Fruit fly (Drosophila melanogaster) whole organism, embryonic: Measurements from ENCODE around the gene CG31224.

Experiments
- BtbVII ChIP-seq: fragments of 200-800 bp; sonication (Bioruptor generic); optimal IDR thresholded peaks from 3 replicates; lab custom pipeline; 2017; ENCODE audit warnings: missing biosample characterization, mild to moderate bottlenecking, missing genetic modification characterization
- CG10209 ChIP-seq: fragments of 200-800 bp; sonication (Bioruptor generic); optimal IDR thresholded peaks from 3 replicates; lab custom pipeline; 2017; ENCODE audit warnings: missing biosample characterization, mild to moderate bottlenecking, missing genetic modification characterization, missing genetic modification reagents
- CG10321 ChIP-seq: fragments of 200-800 bp; sonication (Bioruptor generic); IDR thresholded peaks from 2 replicates; pipeline ENCODE4 v1.3.6; 2022; ENCODE audit warnings: missing biosample characterization, missing genetic modification characterization
- CG11247 ChIP-seq: fragments of 200-800 bp; sonication (Bioruptor generic); IDR thresholded peaks from 2 replicates; pipeline ENCODE4 v1.3.6; 2022; ENCODE audit warnings: missing biosample characterization, missing genetic modification characterization
- CG11695 ChIP-seq: fragments of 200-800 bp; sonication (Bioruptor generic); IDR thresholded peaks from 3 replicates; pipeline ENCODE4 v1.3.6; 2022; ENCODE audit warnings: missing biosample characterization, missing genetic modification characterization
- CG12299 ChIP-seq: fragments of 200-800 bp; sonication (Bioruptor generic); optimal IDR thresholded peaks from 2 replicates; lab custom pipeline; 2018; ENCODE audit warnings: missing biosample characterization, mild to moderate bottlenecking, missing genetic modification characterization
- CG12942 ChIP-seq: fragments of 200-800 bp; sonication (Bioruptor generic); optimal IDR thresholded peaks from 3 replicates; lab custom pipeline; 2016; ENCODE audit warnings: missing biosample characterization, missing genetic modification characterization
- CG13775 ChIP-seq: fragments of 200-800 bp; sonication (Bioruptor generic); optimal IDR thresholded peaks from 3 replicates; lab custom pipeline; 2017; ENCODE audit warnings: missing biosample characterization, mild to moderate bottlenecking, missing genetic modification characterization
- CG14667 ChIP-seq: fragments of 200-800 bp; sonication (Bioruptor generic); IDR thresholded peaks from 2 replicates; pipeline ENCODE4 v1.3.6; 2022; ENCODE audit warnings: missing biosample characterization, missing genetic modification characterization
- CG14860 ChIP-seq: fragments of 200-800 bp; sonication (Bioruptor generic); IDR thresholded peaks from 3 replicates; pipeline ENCODE4 v1.3.6; 2022; ENCODE audit warnings: missing biosample characterization, missing genetic modification characterization; ENCODE audit not compliant: partially characterized antibody
- CG15269 ChIP-seq: fragments of 200-800 bp; sonication (Bioruptor generic); optimal IDR thresholded peaks from 2 replicates; lab custom pipeline; 2018; ENCODE audit warnings: missing biosample characterization, mild to moderate bottlenecking, missing genetic modification characterization, moderate library complexity
- CG1603 ChIP-seq: fragments of 200-800 bp; sonication (Bioruptor generic); optimal IDR thresholded peaks from 2 replicates; lab custom pipeline; 2019; ENCODE audit warnings: missing biosample characterization, mild to moderate bottlenecking, missing genetic modification characterization, moderate library complexity
- CG18619 ChIP-seq: fragments of 200-800 bp; sonication (Bioruptor generic); optimal IDR thresholded peaks from 3 replicates; lab custom pipeline; 2017; ENCODE audit warnings: missing biosample characterization, mild to moderate bottlenecking, missing genetic modification characterization
- CG31224 ChIP-seq: fragments of 200-800 bp; sonication (Bioruptor generic); IDR thresholded peaks from 2 replicates; pipeline ENCODE4 v1.3.6; 2022; ENCODE audit warnings: missing biosample characterization, missing genetic modification characterization
- CG32767 ChIP-seq: fragments of 200-800 bp; sonication (Bioruptor generic); IDR thresholded peaks from 2 replicates; pipeline ENCODE4 v1.3.6; 2022; ENCODE audit warnings: missing biosample characterization, missing genetic modification characterization
- CG3281 ChIP-seq: fragments of 200-800 bp; sonication (Bioruptor generic); optimal IDR thresholded peaks from 3 replicates; lab custom pipeline; 2017; ENCODE audit warnings: missing biosample characterization, mild to moderate bottlenecking, missing genetic modification characterization
- CG4854 ChIP-seq: fragments of 200-800 bp; sonication (Bioruptor generic); optimal IDR thresholded peaks from 2 replicates; lab custom pipeline; 2016; ENCODE audit warnings: missing biosample characterization, missing genetic modification characterization, inconsistent platforms
- CG7786 ChIP-seq: fragments of 200-800 bp; sonication (Bioruptor generic); optimal IDR thresholded peaks from 2 replicates; lab custom pipeline; 2016; ENCODE audit warnings: missing biosample characterization, missing genetic modification characterization
- CHES-1-like ChIP-seq: fragments of 200-800 bp; sonication (Bioruptor generic); optimal IDR thresholded peaks from 2 replicates; lab custom pipeline; 2016; ENCODE audit warnings: missing biosample characterization, missing genetic modification characterization
- Dad ChIP-seq: fragments of 200-800 bp; sonication (Bioruptor generic); optimal IDR thresholded peaks from 3 replicates; lab custom pipeline; 2016; ENCODE audit warnings: missing biosample characterization, missing genetic modification characterization
- Dip2 ChIP-seq: fragments of 200-800 bp; sonication (Bioruptor generic); IDR thresholded peaks from 2 replicates; pipeline ENCODE4 v1.3.6; 2022; ENCODE audit warnings: missing biosample characterization, missing genetic modification characterization
- Drgx ChIP-seq: fragments of 200-800 bp; sonication (Bioruptor generic); IDR thresholded peaks from 2 replicates; pipeline ENCODE4 v1.3.6; 2022; ENCODE audit warnings: missing biosample characterization, missing genetic modification characterization
- Fer3 ChIP-seq: fragments of 200-800 bp; sonication (Bioruptor generic); optimal IDR thresholded peaks from 2 replicates; lab custom pipeline; 2018; ENCODE audit warnings: missing biosample characterization, mild to moderate bottlenecking, missing genetic modification characterization, moderate library complexity
- HHEX ChIP-seq: fragments of 200-800 bp; sonication (Bioruptor generic); optimal IDR thresholded peaks from 3 replicates; lab custom pipeline; 2017; ENCODE audit warnings: missing biosample characterization, mild to moderate bottlenecking, missing genetic modification characterization, missing genetic modification reagents
- Hand ChIP-seq: fragments of 200-800 bp; sonication (Bioruptor generic); optimal IDR thresholded peaks from 2 replicates; lab custom pipeline; 2017; ENCODE audit warnings: mild to moderate bottlenecking, missing biosample characterization, missing genetic modification reagents, missing genetic modification characterization
- Hr39 ChIP-seq: fragments of >200 bp; optimal IDR thresholded peaks from 2 replicates; lab custom pipeline; 2017
- MBD-R2 ChIP-seq: fragments of 200-800 bp; sonication (Bioruptor generic); IDR thresholded peaks from 2 replicates; pipeline ENCODE4 v1.3.6; 2022; ENCODE audit warnings: missing biosample characterization, missing genetic modification characterization
- NFAT ChIP-seq: fragments of 200-800 bp; sonication (Bioruptor generic); IDR thresholded peaks from 2 replicates; pipeline ENCODE4 v1.3.6; 2022; ENCODE audit warnings: missing biosample characterization, missing genetic modification characterization
- Poxn ChIP-seq: fragments of 200-800 bp; sonication (Bioruptor generic); IDR thresholded peaks from 2 replicates; pipeline ENCODE4 v1.3.6; 2022; ENCODE audit warnings: missing biosample characterization, missing genetic modification characterization
- Sox100B ChIP-seq: fragments of 200-800 bp; sonication (Bioruptor generic); optimal IDR thresholded peaks from 3 replicates; lab custom pipeline; 2018; ENCODE audit warnings: missing biosample characterization, mild to moderate bottlenecking, missing genetic modification characterization
- Ssrp ChIP-seq: fragments of 200-800 bp; sonication (Bioruptor generic); optimal IDR thresholded peaks from 2 replicates; lab custom pipeline; 2018; ENCODE audit warnings: missing biosample characterization, mild to moderate bottlenecking, missing genetic modification characterization, moderate library complexity
- Vsx1 ChIP-seq: fragments of 200-800 bp; sonication (Bioruptor generic); optimal IDR thresholded peaks from 2 replicates; lab custom pipeline; 2017; ENCODE audit warnings: missing biosample characterization, mild to moderate bottlenecking, missing genetic modification characterization, missing genetic modification reagents
- Xbp1 ChIP-seq: fragments of 200-800 bp; sonication (Bioruptor generic); optimal IDR thresholded peaks from 3 replicates; lab custom pipeline; 2016; ENCODE audit warnings: missing biosample characterization, mild to moderate bottlenecking, missing genetic modification characterization
- abd-A ChIP-seq: fragments of 200-800 bp; sonication (Bioruptor generic); optimal IDR thresholded peaks from 3 replicates; lab custom pipeline; 2019; ENCODE audit warnings: missing biosample characterization, mild to moderate bottlenecking, missing genetic modification characterization, moderate library complexity
- az2 ChIP-seq: fragments of 200-800 bp; sonication (Bioruptor generic); optimal IDR thresholded peaks from 3 replicates; lab custom pipeline; 2016; ENCODE audit warnings: missing biosample characterization, missing genetic modification characterization
- chm ChIP-seq: fragments of 200-800 bp; sonication (Bioruptor generic); IDR thresholded peaks from 2 replicates; pipeline ENCODE4 v1.3.6; 2022; ENCODE audit warnings: missing biosample characterization, missing genetic modification characterization
- dmrt99B ChIP-seq: fragments of 200-800 bp; sonication (Bioruptor generic); optimal IDR thresholded peaks from 2 replicates; lab custom pipeline; 2018; ENCODE audit warnings: missing biosample characterization, mild to moderate bottlenecking, missing genetic modification characterization, moderate library complexity
- dysf ChIP-seq: fragments of 200-800 bp; sonication (Bioruptor generic); IDR thresholded peaks from 3 replicates; pipeline ENCODE4 v1.3.6; 2022; ENCODE audit warnings: missing biosample characterization, missing genetic modification characterization
- ems ChIP-seq: fragments of 200-800 bp; sonication (Bioruptor generic); optimal IDR thresholded peaks from 3 replicates; lab custom pipeline; 2016; ENCODE audit warnings: missing biosample characterization, missing genetic modification characterization
- fd96Cb ChIP-seq: fragments of 200-800 bp; sonication (Bioruptor generic); optimal IDR thresholded peaks from 2 replicates; lab custom pipeline; 2018; ENCODE audit warnings: missing biosample characterization, mild to moderate bottlenecking, missing genetic modification characterization, moderate library complexity
- gsb-n ChIP-seq: fragments of 200-800 bp; sonication (Bioruptor generic); optimal IDR thresholded peaks from 3 replicates; lab custom pipeline; 2018; ENCODE audit warnings: missing biosample characterization, mild to moderate bottlenecking, missing genetic modification characterization
- gt ChIP-seq: fragments of 200-800 bp; sonication (Bioruptor generic); IDR thresholded peaks from 2 replicates; pipeline ENCODE4 v1.3.6; 2022; ENCODE audit warnings: missing biosample characterization, missing genetic modification characterization
- kni ChIP-seq: fragments of 200-800 bp; sonication (Bioruptor generic); optimal IDR thresholded peaks from 3 replicates; lab custom pipeline; 2017; ENCODE audit warnings: mild to moderate bottlenecking, missing biosample characterization, missing genetic modification reagents, missing genetic modification characterization
- pfk ChIP-seq: fragments of 200-800 bp; sonication (Bioruptor generic); optimal IDR thresholded peaks from 2 replicates; lab custom pipeline; 2018; ENCODE audit warnings: missing biosample characterization, mild to moderate bottlenecking, missing genetic modification characterization, moderate library complexity
- phol ChIP-seq: fragments of 200-800 bp; sonication (Bioruptor generic); optimal IDR thresholded peaks from 3 replicates; lab custom pipeline; 2018; ENCODE audit warnings: missing biosample characterization, mild to moderate bottlenecking, missing genetic modification characterization, moderate library complexity
- run ChIP-seq: fragments of 200-800 bp; sonication (Bioruptor generic); optimal IDR thresholded peaks from 3 replicates; lab custom pipeline; 2018; ENCODE audit warnings: missing biosample characterization, mild to moderate bottlenecking, missing genetic modification characterization
- slp2 ChIP-seq: fragments of 200-800 bp; sonication (Bioruptor generic); optimal IDR thresholded peaks from 2 replicates; lab custom pipeline; 2016; ENCODE audit warnings: missing biosample characterization, missing genetic modification characterization
- toy ChIP-seq: fragments of 200-800 bp; sonication (Bioruptor generic); IDR thresholded peaks from 2 replicates; pipeline ENCODE4 v1.3.6; 2022; ENCODE audit warnings: missing biosample characterization, missing genetic modification characterization
- yki ChIP-seq: fragments of >200 bp; optimal IDR thresholded peaks from 3 replicates; lab custom pipeline; 2018
- zfh2 ChIP-seq: fragments of 200-800 bp; sonication (Bioruptor generic); optimal IDR thresholded peaks from 2 replicates; lab custom pipeline; 2016; ENCODE audit warnings: missing biosample characterization, missing genetic modification characterization

The CG31224 gene

dm6 chr3R:18670441-18671111 is 11.5 kb upstream of the CG31224 start (continued):
- TF ChIP-seq CG13775 (GFP tag; lab: Kevin White, UChicago) (no peak), Ssrp (tag; lab: Kevin White, UChicago) (peak; percentile 58), CG11695 (GFP tag; lab: Robert Waterston, UW) (no peak; the same call in 2 of the 3 replicates), phol (peak; percentile 76), az2 (peak; percentile 36), CG14860 (no peak), CG10209 (peak; percentile 2), ems (GFP tag; lab: Kevin White, UChicago) (no peak), BtbVII (no peak), Sox100B (GFP tag; lab: Kevin White, UChicago) (peak; percentile 37), CG1603 (peak; percentile 39), Vsx1 (peak; percentile 63), CG15269 (tag; lab: Kevin White, UChicago) (peak; percentile 50), CG7786 (GFP tag; lab: Kevin White, UChicago) (no peak), fd96Cb (tag; lab: Kevin White, UChicago) (peak; percentile 54), Xbp1 (GFP tag; lab: Kevin White, UChicago) (peak; percentile 27), gsb-n (peak; percentile 65), CG12299 (tag; lab: Kevin White, UChicago) (peak; percentile 47), toy (GFP tag; lab: Robert Waterston, UW) (no peak), CG18619 (GFP tag; lab: Kevin White, UChicago) (no peak), dmrt99B (peak; percentile 80), CG12942 (GFP tag; lab: Kevin White, UChicago) (peak; percentile 8), kni (GFP tag; lab: Kevin White, UChicago) (no peak), Poxn (no peak), zfh2 (GFP tag; lab: Kevin White, UChicago) (peak; percentile 5), slp2 (GFP tag; lab: Kevin White, UChicago) (peak; percentile 27), MBD-R2 (peak; percentile 29; the same call in 1 of the 2 replicates), CHES-1-like (GFP tag; lab: Kevin White, UChicago) (no peak), Dip2 (GFP tag; lab: Robert Waterston, UW) (no peak), CG3281 (peak; percentile 18), chm (GFP tag; lab: Robert Waterston, UW) (no peak), Hr39 (no peak), Hand (GFP tag; lab: Kevin White, UChicago) (no peak), CG4854 (no peak), gt (GFP tag; lab: Robert Waterston, UW) (no peak), CG31224 (GFP tag; lab: Robert Waterston, UW) (0 out of 2 replicates have a peak, but pooled peaks have one; percentile 29), abd-A (tag; lab: Kevin White, UChicago) (no peak), run (tag; lab: Kevin White, UChicago) (peak; percentile 33), pfk (GFP tag; lab: Kevin White, UChicago) (no peak), dysf (GFP tag; lab: Robert Waterston, UW) (0 out of 3 replicates have a peak, but pooled peaks have one; percentile 35), CG14667 (GFP tag; lab: Robert Waterston, UW) (no peak), NFAT (peak; percentile 10; the same call in 1 of the 2 replicates), HHEX (GFP tag; lab: Kevin White, UChicago) (peak; percentile 45), Drgx (GFP tag; lab: Robert Waterston, UW) (peak; percentile 38), Dad (GFP tag; lab: Kevin White, UChicago) (no peak), Fer3 (tag; lab: Kevin White, UChicago) (peak; percentile 42), CG32767 (GFP tag; lab: Robert Waterston, UW) (peak; percentile 36; the same call in 1 of the 2 replicates), yki (lab: Kevin White, UChicago) (no peak), CG11247 (GFP tag; lab: Robert Waterston, UW) (0 out of 2 replicates have a peak, but pooled peaks have one; percentile 17), CG10321 (GFP tag; lab: Robert Waterston, UW) (no peak)
